Worm (Caenorhabditis elegans): Measurements from ENCODE around the gene gbb-2.
A peak's percentile ranks its signal among the peaks of the same experiment; 100 is the strongest.

gbb-2 gene

ce11 chrIV:4526028-4526427, 19.5 kb upstream of the gbb-2 start:
- TF ChIP-seq skn-1 (tag; optimal IDR thresholded peaks at IDR 0.05) = no peak
- peak in 1 of 3 experiments; percentile 20 for TF ChIP-seq elt-3 (tag; optimal IDR thresholded peaks at IDR 0.05)
- TF ChIP-seq nhr-43 (tag; optimal IDR thresholded peaks at IDR 0.05; ENCODE audit: poor library complexity, severe bottlenecking) = peak; percentile 79
- no peak for TF ChIP-seq eor-1 (tag; optimal IDR thresholded peaks at IDR 0.05)

DNA sequence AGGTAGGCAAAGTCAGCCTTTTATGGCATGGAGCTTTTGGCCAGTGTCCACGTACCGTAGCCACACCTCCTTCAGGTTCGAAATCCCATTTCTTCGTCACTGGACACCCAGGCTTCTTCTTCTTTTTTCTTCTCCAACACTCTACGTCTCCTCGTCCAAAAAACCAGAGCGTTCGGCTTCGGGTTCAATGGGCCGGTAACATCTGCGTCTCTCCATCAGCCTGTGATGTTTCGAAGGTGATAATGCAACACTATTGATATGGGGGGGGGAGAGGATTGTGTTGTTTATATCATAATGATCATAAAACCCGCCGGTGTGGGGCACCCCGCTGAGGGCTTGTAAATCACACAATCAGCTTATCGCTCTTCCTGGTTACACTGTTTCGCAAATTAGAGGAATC, 18.4 kb upstream of the gbb-2 start, which contains the start of gene ZK180.6:
ZK180.6 (minus strand) TSS at position 101 of the 400 bp plus-strand sequence.
- TF ChIP-seq R02D3.7 (tag; optimal IDR thresholded peaks at IDR 0.05) = no peak
- TF ChIP-seq fos-1 (tag; optimal IDR thresholded peaks at IDR 0.05) = no peak
- no peak for TF ChIP-seq ztf-4 (tag; optimal IDR thresholded peaks at IDR 0.05)

DNA sequence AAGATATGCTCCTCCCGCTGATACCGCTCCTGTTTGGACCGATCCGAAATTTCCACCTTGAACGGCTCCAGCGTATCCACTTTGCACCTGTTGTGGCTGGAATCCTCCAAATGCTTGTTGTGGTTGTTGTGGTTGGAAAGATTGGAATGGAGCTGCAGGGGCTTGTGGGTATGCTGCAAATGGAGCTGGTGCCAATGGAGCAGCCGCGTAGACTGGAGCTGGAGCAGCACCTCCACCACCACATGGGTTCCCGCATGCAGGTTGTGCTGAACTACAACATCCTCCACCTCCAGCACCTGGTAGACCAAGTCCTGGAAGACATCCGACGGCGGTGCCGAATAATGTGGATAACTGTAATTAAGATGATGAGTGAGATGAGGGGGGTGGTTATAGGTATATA, 16.9 kb upstream of the gbb-2 start:
- TF ChIP-seq nhr-28 (tag; optimal IDR thresholded peaks at IDR 0.05) = no peak
- TF ChIP-seq nhr-77 (tag; optimal IDR thresholded peaks at IDR 0.05) = no peak
- no peak for TF ChIP-seq ceh-9 (tag; optimal IDR thresholded peaks at IDR 0.05)
- TF ChIP-seq zag-1 (tag; optimal IDR thresholded peaks at IDR 0.05) = no peak
- TF ChIP-seq ztf-4 (tag; optimal IDR thresholded peaks at IDR 0.05) = no peak
- no peak for TF ChIP-seq lsy-12 (tag; optimal IDR thresholded peaks at IDR 0.05)
- no peak for TF ChIP-seq pqm-1 (tag; optimal IDR thresholded peaks at IDR 0.05)
- no peak for TF ChIP-seq nhr-76 (tag; optimal IDR thresholded peaks at IDR 0.05)
- no peak for TF ChIP-seq ceh-16 (tag; optimal IDR thresholded peaks at IDR 0.05)

- TF ChIP-seq ceh-28 (tag; optimal IDR thresholded peaks at IDR 0.05) = no peak
- peak; percentile 32 for TF ChIP-seq ama-1 (optimal IDR thresholded peaks at IDR 0.05)
- TF ChIP-seq pha-4 (tag; optimal IDR thresholded peaks at IDR 0.05) = no peak
- peak; percentile 68 for TF ChIP-seq nhr-25 (tag; optimal IDR thresholded peaks at IDR 0.05)
Measured at ce11 chrIV:4519714-4520113, 13.2 kb upstream of the gbb-2 start.

ce11 chrIV:4518111-4518510, 11.6 kb upstream of the gbb-2 start:
- TF ChIP-seq hmg-11 (tag; optimal IDR thresholded peaks at IDR 0.05) (no peak), fkh-2 (tag; optimal IDR thresholded peaks at IDR 0.05) (no peak), ceh-16 (tag; optimal IDR thresholded peaks at IDR 0.05) (no peak), nhr-23 (tag; optimal IDR thresholded peaks at IDR 0.05) (no peak), sea-2 (GFP tag; optimal IDR thresholded peaks at IDR 0.05) (no peak), elt-3 (tag; optimal IDR thresholded peaks at IDR 0.05) (peak in 1 of 3 experiments; percentile 72), egl-5 (tag; optimal IDR thresholded peaks at IDR 0.05) (no peak), nhr-77 (tag; optimal IDR thresholded peaks at IDR 0.05) (no peak), nhr-25 (tag; optimal IDR thresholded peaks at IDR 0.05) (peak; percentile 39), ceh-82 (tag; optimal IDR thresholded peaks at IDR 0.05) (no peak), ama-1 (optimal IDR thresholded peaks at IDR 0.05) (no peak), nhr-67 (tag; optimal IDR thresholded peaks at IDR 0.05) (no peak), nhr-43 (tag; optimal IDR thresholded peaks at IDR 0.05; ENCODE audit: poor library complexity, severe bottlenecking) (peak; percentile 37), unc-39 (tag; optimal IDR thresholded peaks at IDR 0.05) (no peak), mml-1 (tag; optimal IDR thresholded peaks at IDR 0.05) (no peak), lin-39 (tag; optimal IDR thresholded peaks at IDR 0.05) (no peak), unc-62 (GFP tag; optimal IDR thresholded peaks at IDR 0.05) (no peak)

DNA sequence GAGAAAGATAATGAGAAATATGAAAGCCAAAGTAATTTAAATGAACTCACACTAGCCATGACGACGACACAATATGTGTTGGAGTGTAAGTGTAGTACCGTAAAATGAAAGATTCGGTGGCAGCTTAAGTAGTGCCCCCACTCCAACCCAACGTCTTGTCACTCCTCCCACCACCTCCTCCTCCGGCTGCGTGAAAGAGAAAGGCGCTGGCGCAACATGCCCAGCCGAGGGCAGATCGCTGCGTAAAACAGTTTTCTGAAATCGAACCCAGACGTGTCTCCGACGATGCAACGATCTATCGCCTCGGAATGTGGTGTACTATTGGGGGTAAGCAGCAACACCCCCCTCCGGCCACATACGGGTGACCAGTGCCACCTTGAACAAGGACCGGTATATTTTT, 10.5 kb upstream of the gbb-2 start, which contains the start of gene ZK180.5:
ZK180.5 (minus strand) TSS at position 101 of the 400 bp plus-strand sequence.
- TF ChIP-seq nhr-25 (tag; optimal IDR thresholded peaks at IDR 0.05) (peak; percentile 28), nhr-76 (tag; optimal IDR thresholded peaks at IDR 0.05) (no peak), nhr-28 (tag; optimal IDR thresholded peaks at IDR 0.05) (no peak), nhr-43 (tag; optimal IDR thresholded peaks at IDR 0.05; ENCODE audit: poor library complexity, severe bottlenecking) (peak; percentile 42), nhr-237 (tag; optimal IDR thresholded peaks at IDR 0.05) (no peak)

DNA sequence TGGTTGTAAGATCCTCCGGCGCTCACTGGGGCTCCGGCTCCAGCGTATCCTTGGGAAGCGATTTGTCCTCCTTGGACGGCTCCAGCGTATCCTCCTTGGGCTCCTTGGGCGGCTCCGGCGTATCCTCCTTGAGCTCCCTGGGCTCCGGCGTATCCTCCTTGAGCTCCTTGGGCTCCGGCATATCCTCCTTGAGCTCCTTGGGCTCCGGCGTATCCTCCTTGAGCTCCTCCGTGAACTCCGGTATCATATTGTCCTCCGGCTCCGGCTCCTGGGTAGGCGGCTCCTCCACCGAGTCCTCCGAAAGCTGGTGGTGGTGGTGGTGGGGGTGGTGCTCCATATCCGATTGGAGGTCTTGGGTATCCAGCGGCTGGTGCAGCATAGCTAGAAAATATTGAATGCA, 9.9 kb upstream of the gbb-2 start:
- TF ChIP-seq ZK546.5 (tag; optimal IDR thresholded peaks at IDR 0.05) (no peak), fos-1 (tag; optimal IDR thresholded peaks at IDR 0.05) (no peak), lin-15B (tag; optimal IDR thresholded peaks at IDR 0.05) (no peak), nfya-1 (tag; optimal IDR thresholded peaks at IDR 0.05; ENCODE audit: insufficient read depth) (no peak), sea-2 (GFP tag; optimal IDR thresholded peaks at IDR 0.05) (no peak), unc-39 (tag; optimal IDR thresholded peaks at IDR 0.05) (no peak), egl-5 (tag; optimal IDR thresholded peaks at IDR 0.05) (no peak), nhr-76 (tag; optimal IDR thresholded peaks at IDR 0.05) (no peak), lin-39 (tag; optimal IDR thresholded peaks at IDR 0.05) (no peak), nhr-237 (tag; optimal IDR thresholded peaks at IDR 0.05) (no peak), nhr-23 (tag; optimal IDR thresholded peaks at IDR 0.05) (no peak), pqm-1 (tag; optimal IDR thresholded peaks at IDR 0.05) (no peak), ztf-11 (tag; optimal IDR thresholded peaks at IDR 0.05) (no peak)
